Worm (Caenorhabditis elegans): ENCODE results near the gene gspd-1.
A peak's percentile ranks its signal among the peaks of the same experiment; 100 is the strongest.

Gene gspd-1

DNA sequence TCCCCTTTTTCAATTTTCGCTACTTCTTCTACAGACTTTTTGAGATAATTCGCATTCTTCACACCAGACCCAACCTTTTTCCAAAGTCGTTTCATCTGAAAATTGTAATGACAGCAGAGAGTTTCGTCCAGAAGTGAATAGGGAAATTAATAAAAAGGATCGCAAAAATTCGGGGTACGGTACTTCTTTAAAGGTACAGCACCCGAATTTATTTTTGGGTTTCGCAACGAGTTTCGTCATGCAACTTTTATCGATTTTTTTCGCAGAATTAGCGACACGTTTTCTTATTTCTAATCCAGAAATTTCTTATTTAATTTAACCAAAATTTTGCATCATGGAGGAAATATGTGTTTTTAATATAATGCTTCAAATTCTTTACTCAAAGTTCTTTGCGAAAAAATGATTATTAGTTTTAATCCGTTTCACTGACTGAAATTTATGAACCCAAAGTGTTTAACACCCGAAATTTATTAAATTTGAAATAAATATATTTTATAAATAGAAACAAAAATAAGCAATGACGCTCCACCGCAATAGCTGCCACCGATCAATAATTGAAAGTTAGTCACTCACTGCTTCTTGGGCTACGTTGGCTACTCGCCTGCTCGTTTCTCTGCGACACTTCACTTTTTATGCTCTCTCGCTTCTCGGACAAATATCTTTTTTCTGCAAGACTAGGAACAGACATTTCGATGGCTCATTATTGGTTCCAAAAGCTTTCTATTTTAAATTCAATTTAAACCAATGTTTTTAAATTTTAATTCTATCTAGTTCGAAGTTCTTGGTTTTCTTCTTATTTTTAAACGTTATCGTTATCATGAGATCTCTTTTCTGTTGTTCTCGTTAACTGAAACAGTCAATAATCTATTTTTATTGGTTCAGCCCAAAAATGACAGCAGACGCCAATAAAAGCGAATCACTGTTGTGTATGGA, 18.8 kb upstream of the gspd-1 start, which contains the start of the genes B0035.15 and dnj-1 (continued):
- TF ChIP-seq ceh-16 (tag; optimal IDR thresholded peaks at IDR 0.05) (no peak), zag-1 (tag; optimal IDR thresholded peaks at IDR 0.05) (no peak), fkh-10 (GFP tag; optimal IDR thresholded peaks at IDR 0.05) (no peak), snpc-4 (tag; optimal IDR thresholded peaks at IDR 0.05) (peak; percentile 33), fkh-2 (tag; optimal IDR thresholded peaks at IDR 0.05) (no peak), mml-1 (tag; optimal IDR thresholded peaks at IDR 0.05) (no peak), elt-1 (tag; optimal IDR thresholded peaks at IDR 0.05) (no peak), nhr-43 (tag; optimal IDR thresholded peaks at IDR 0.05; ENCODE audit: poor library complexity, severe bottlenecking) (no peak), nhr-28 (tag; optimal IDR thresholded peaks at IDR 0.05) (no peak), ztf-11 (tag; optimal IDR thresholded peaks at IDR 0.05) (no peak), elt-3 (tag; optimal IDR thresholded peaks at IDR 0.05) (no peak), nhr-76 (tag; optimal IDR thresholded peaks at IDR 0.05) (no peak)

ce11 chrIV:11304970-11305369, 12.2 kb upstream of the gspd-1 start:
- TF ChIP-seq nhr-25 (tag; optimal IDR thresholded peaks at IDR 0.05) (no peak), lin-15B (tag; optimal IDR thresholded peaks at IDR 0.05) (no peak), ama-1 (optimal IDR thresholded peaks at IDR 0.05) (no peak), unc-39 (tag; optimal IDR thresholded peaks at IDR 0.05) (no peak), eor-1 (tag; optimal IDR thresholded peaks at IDR 0.05) (no peak), nhr-237 (tag; optimal IDR thresholded peaks at IDR 0.05) (no peak), nhr-77 (tag; optimal IDR thresholded peaks at IDR 0.05) (no peak), nhr-28 (tag; optimal IDR thresholded peaks at IDR 0.05) (no peak), ceh-16 (tag; optimal IDR thresholded peaks at IDR 0.05) (no peak), skn-1 (tag; optimal IDR thresholded peaks at IDR 0.05) (no peak), R02D3.7 (tag; optimal IDR thresholded peaks at IDR 0.05) (no peak), tbx-2 (tag; optimal IDR thresholded peaks at IDR 0.05) (no peak), daf-12 (tag; optimal IDR thresholded peaks at IDR 0.05) (no peak), pha-4 (tag; optimal IDR thresholded peaks at IDR 0.05) (no peak), lin-39 (tag; optimal IDR thresholded peaks at IDR 0.05) (no peak), nhr-43 (tag; optimal IDR thresholded peaks at IDR 0.05; ENCODE audit: poor library complexity, severe bottlenecking) (no peak), ceh-9 (tag; optimal IDR thresholded peaks at IDR 0.05) (no peak)

ce11 chrIV:11306548-11306947, 10.7 kb upstream of the gspd-1 start, which contains the start of gene B0035.13:
B0035.13 (minus strand) TSS chrIV:11306720.
- no peak for TF ChIP-seq nhr-67 (tag; optimal IDR thresholded peaks at IDR 0.05)
- peak; percentile 61 for TF ChIP-seq elt-2 (tag; optimal IDR thresholded peaks at IDR 0.05)

- TF ChIP-seq lsy-12 (tag; optimal IDR thresholded peaks at IDR 0.05) (peak; percentile 42), nhr-77 (tag; optimal IDR thresholded peaks at IDR 0.05) (no peak), fkh-2 (tag; optimal IDR thresholded peaks at IDR 0.05) (no peak), ceh-16 (tag; optimal IDR thresholded peaks at IDR 0.05) (no peak), pha-4 (tag; optimal IDR thresholded peaks at IDR 0.05) (peak; percentile 16), nfya-1 (tag; optimal IDR thresholded peaks at IDR 0.05; ENCODE audit: insufficient read depth) (no peak), jun-1 (tag; optimal IDR thresholded peaks at IDR 0.05) (no peak), ztf-11 (tag; optimal IDR thresholded peaks at IDR 0.05) (no peak)
Measured at ce11 chrIV:11307770-11308169, 9.4 kb upstream of the gspd-1 start.

ce11 chrIV:11310624-11311023, 6.6 kb upstream of the gspd-1 start, which contains the start of gene znf-207:
znf-207 (plus strand) TSS chrIV:11310972.
- TF ChIP-seq skn-1 (tag; optimal IDR thresholded peaks at IDR 0.05): no peak
- TF ChIP-seq ceh-9 (tag; optimal IDR thresholded peaks at IDR 0.05): no peak
- TF ChIP-seq snpc-4 (tag; optimal IDR thresholded peaks at IDR 0.05): peak; percentile 26
- peak; percentile 37 for TF ChIP-seq hmg-11 (tag; optimal IDR thresholded peaks at IDR 0.05)
- TF ChIP-seq ztf-11 (tag; optimal IDR thresholded peaks at IDR 0.05): no peak
- TF ChIP-seq pha-4 (tag; optimal IDR thresholded peaks at IDR 0.05): peak; percentile 56
- TF ChIP-seq lin-15B (tag; optimal IDR thresholded peaks at IDR 0.05): peak; percentile 30
- TF ChIP-seq nhr-23 (tag; optimal IDR thresholded peaks at IDR 0.05): peak; percentile 2
- TF ChIP-seq nfya-1 (tag; optimal IDR thresholded peaks at IDR 0.05; ENCODE audit: insufficient read depth): peak; percentile 59
- TF ChIP-seq fkh-10 (GFP tag; optimal IDR thresholded peaks at IDR 0.05): peak; percentile 2
- peak; percentile 7 for TF ChIP-seq elt-2 (tag; optimal IDR thresholded peaks at IDR 0.05)

Measured in whole organism, L3 larva.